Fruit fly (Drosophila melanogaster) whole organism, prepupa: ENCODE data around the gene EMC5.

ENCODE experiments used
- Blimp-1 ChIP-seq: fragments of 200-800 bp; sonication (Bioruptor generic); optimal IDR thresholded peaks from 3 replicates; lab custom pipeline; 2017; ENCODE audit warnings: missing biosample characterization, missing genetic modification characterization, mild to moderate bottlenecking, moderate library complexity, missing genetic modification reagents
- CG11762 ChIP-seq: fragments of 200-800 bp; sonication (Bioruptor generic); optimal IDR thresholded peaks from 3 replicates; lab custom pipeline; 2016; ENCODE audit warnings: missing biosample characterization, missing genetic modification characterization; ENCODE audit not compliant: insufficient read depth
- CG16779 ChIP-seq: fragments of 200-800 bp; sonication (Bioruptor generic); optimal IDR thresholded peaks from 3 replicates; lab custom pipeline; 2017; ENCODE audit warnings: missing biosample characterization, mild to moderate bottlenecking, missing genetic modification characterization
- Gug ChIP-seq: fragments of 200-800 bp; sonication (Bioruptor generic); IDR thresholded peaks from 2 replicates; pipeline ENCODE4 v1.3.6; 2022; ENCODE audit warnings: missing biosample characterization, missing genetic modification characterization
- OdsH ChIP-seq: fragments of 200-800 bp; sonication (Bioruptor generic); optimal IDR thresholded peaks from 3 replicates; lab custom pipeline; 2016; ENCODE audit warnings: missing biosample characterization, missing genetic modification characterization
- cyc ChIP-seq: fragments of 200-800 bp; sonication (Bioruptor generic); optimal IDR thresholded peaks from 3 replicates; lab custom pipeline; 2016; ENCODE audit warnings: missing biosample characterization, missing genetic modification characterization
- dac ChIP-seq: fragments of 200-800 bp; sonication (Bioruptor generic); optimal IDR thresholded peaks from 2 replicates; lab custom pipeline; 2017; ENCODE audit warnings: missing biosample characterization, mild to moderate bottlenecking, missing genetic modification characterization
- fkh ChIP-seq: fragments of 200-800 bp; sonication (Bioruptor generic); optimal IDR thresholded peaks from 3 replicates; lab custom pipeline; 2017; ENCODE audit warnings: missing biosample characterization, mild to moderate bottlenecking, missing genetic modification characterization, moderate library complexity
- salr ChIP-seq, 2 experiments: fragments of 200-800 bp; sonication (Bioruptor generic); optimal IDR thresholded peaks; 3 replicates each; lab custom pipeline; 2016 to 2018; ENCODE audit warnings: missing biosample characterization in 2 of 2, missing genetic modification characterization in 2 of 2, mild to moderate bottlenecking in 1 of 2

- peak; percentile 28 for TF ChIP-seq cyc (GFP tag; lab: Kevin White, UChicago)
- TF ChIP-seq salr (GFP tag; optimal IDR thresholded peaks at IDR 0.05; lab: Kevin White, UChicago): peak; percentile 31 to 39
- TF ChIP-seq CG11762 (GFP tag; lab: Kevin White, UChicago): peak; percentile 8
- TF ChIP-seq Blimp-1 (GFP tag; lab: Kevin White, UChicago): peak; percentile 30
- no peak for TF ChIP-seq Gug (GFP tag; lab: Robert Waterston, UW)
- TF ChIP-seq dac (GFP tag; lab: Kevin White, UChicago): no peak
- TF ChIP-seq OdsH (GFP tag; lab: Kevin White, UChicago): peak; percentile 61
- TF ChIP-seq CG16779 (tag; lab: Kevin White, UChicago): peak; percentile 10
- no peak for TF ChIP-seq fkh (GFP tag; lab: Kevin White, UChicago)
These were observed 36.7 kb downstream of the EMC5 start for dm6 chr2L:19023972-19024743.
